Worm (Caenorhabditis elegans): Measurements from ENCODE around the gene B0416.2.
A peak's percentile ranks its signal among the peaks of the same experiment; 100 is the strongest.

The B0416.2 gene

ce11 chrX:9337832-9338231 lies 38.9 kb downstream of the B0416.2 start (continued):
- TF ChIP-seq hmg-1.1 (GFP tag; IDR thresholded peaks at IDR 0.05) (peak; percentile 88), mdl-1 (tag; optimal IDR thresholded peaks at IDR 0.05) (peak in 1 of 2 experiments; percentile 79), lir-3 (tag; optimal IDR thresholded peaks at IDR 0.05) (no peak), hlh-30 (tag; optimal IDR thresholded peaks at IDR 0.05; ENCODE audit: insufficient read depth) (peak; percentile 77), madf-5 (GFP tag; IDR thresholded peaks at IDR 0.05) (0 out of 4 replicates have a peak, but pooled peaks of 1 of the 2 experiments have one; percentile 58), unc-62 (GFP tag; optimal IDR thresholded peaks at IDR 0.05 in 1 of 2) (peak in 1 of 2 experiments; percentile 73), unc-62 (tag; optimal IDR thresholded peaks at IDR 0.05) (no peak)

ce11 chrX:9338375-9338774 lies 39.4 kb downstream of the B0416.2 start, which contains the start of gene apa-2:
apa-2 (plus strand) TSS chrX:9338675.
- TF ChIP-seq lin-1 (GFP tag; IDR thresholded peaks at IDR 0.05) (no peak), ztf-7 (tag; optimal IDR thresholded peaks at IDR 0.05) (no peak), dmd-9 (GFP tag; IDR thresholded peaks at IDR 0.05) (no peak), hmg-1.1 (GFP tag; IDR thresholded peaks at IDR 0.05) (no peak), dpl-1 (GFP tag; optimal IDR thresholded peaks at IDR 0.05) (no peak)

ce11 chrX:9347380-9347979 lies 48.5 kb downstream of the B0416.2 start, which contains the start of gene oga-1:
oga-1 (minus strand) TSS chrX:9347430.
- TF ChIP-seq hlh-30 (tag; optimal IDR thresholded peaks at IDR 0.05; ENCODE audit: insufficient read depth) (peak; percentile 99), madf-9 (GFP tag; conservative IDR thresholded peaks at IDR 0.05) (no peak), aly-2 (tag; optimal IDR thresholded peaks at IDR 0.05) (no peak), set-16 (GFP tag; IDR thresholded peaks at IDR 0.05) (no peak), gei-8 (GFP tag; optimal IDR thresholded peaks at IDR 0.05) (no peak), ceh-20 (GFP tag; IDR thresholded peaks at IDR 0.05) (no peak), saeg-2 (GFP tag; IDR thresholded peaks at IDR 0.05) (no peak), mxl-3 (GFP tag; optimal IDR thresholded peaks at IDR 0.05) (peak; percentile 77), T20F7.1 (GFP tag; optimal IDR thresholded peaks at IDR 0.05) (peak; percentile 66), jun-1 (tag; optimal IDR thresholded peaks at IDR 0.05) (no peak), dmd-9 (GFP tag; IDR thresholded peaks at IDR 0.05) (peak; percentile 24; the same call in 1 of the 2 replicates), lin-38 (GFP tag; IDR thresholded peaks at IDR 0.05) (no peak), pha-4 (GFP tag; IDR thresholded peaks at IDR 0.05) (no peak), pha-4 (tag; optimal IDR thresholded peaks at IDR 0.05) (peak; percentile 91), daf-16 (GFP tag; optimal IDR thresholded peaks at IDR 0.05) (no peak), daf-16 (tag; optimal IDR thresholded peaks at IDR 0.05) (peak; percentile 98), F10B5.3 (tag; optimal IDR thresholded peaks at IDR 0.05) (no peak), nhr-28 (tag; optimal IDR thresholded peaks at IDR 0.05) (no peak), nhr-11 (tag; optimal IDR thresholded peaks at IDR 0.05) (peak; percentile 91), hlh-11 (tag; optimal IDR thresholded peaks at IDR 0.05) (peak; percentile 95), ceh-28 (tag; optimal IDR thresholded peaks at IDR 0.05) (no peak), egl-27 (tag; optimal IDR thresholded peaks at IDR 0.05) (no peak), attf-4 (tag; optimal IDR thresholded peaks at IDR 0.05) (no peak), lin-13 (GFP tag; optimal IDR thresholded peaks at IDR 0.05) (peak; percentile 52), tag-97 (GFP tag; IDR thresholded peaks at IDR 0.05) (no peak), zfp-2 (tag; optimal IDR thresholded peaks at IDR 0.05) (no peak), mdl-1 (tag; optimal IDR thresholded peaks at IDR 0.05) (peak; percentile 90 to 97), fkh-10 (GFP tag; optimal IDR thresholded peaks at IDR 0.05) (peak; percentile 60), aha-1 (tag) (peak; percentile 83), tra-1 (GFP tag; IDR thresholded peaks at IDR 0.05) (0 out of 2 replicates have a peak, but pooled peaks have one; percentile 34), nhr-6 (tag; optimal IDR thresholded peaks at IDR 0.05) (peak; percentile 87), lin-15B (tag; optimal IDR thresholded peaks at IDR 0.05) (no peak), nhr-42 (GFP tag; IDR thresholded peaks at IDR 0.05) (peak; percentile 50; the same call in 1 of the 2 replicates), rbr-2 (tag; optimal IDR thresholded peaks at IDR 0.05) (peak; percentile 55), hmg-1.1 (GFP tag; IDR thresholded peaks at IDR 0.05) (peak; percentile 76), lim-7 (GFP tag; IDR thresholded peaks at IDR 0.05) (no peak), mdt-29 (GFP tag; IDR thresholded peaks at IDR 0.05) (peak; percentile 95), Y5F2A.4 (GFP tag; optimal IDR thresholded peaks at IDR 0.05) (no peak), dmd-6 (GFP tag; IDR thresholded peaks at IDR 0.05) (peak; percentile 85), ztf-7 (tag; optimal IDR thresholded peaks at IDR 0.05) (peak; percentile 76), ama-1 (optimal IDR thresholded peaks at IDR 0.05) (no peak), fos-1 (tag; optimal IDR thresholded peaks at IDR 0.05) (no peak)
